Fruit fly (Drosophila melanogaster): ENCODE data around the gene msk.

Gene msk

DNA sequence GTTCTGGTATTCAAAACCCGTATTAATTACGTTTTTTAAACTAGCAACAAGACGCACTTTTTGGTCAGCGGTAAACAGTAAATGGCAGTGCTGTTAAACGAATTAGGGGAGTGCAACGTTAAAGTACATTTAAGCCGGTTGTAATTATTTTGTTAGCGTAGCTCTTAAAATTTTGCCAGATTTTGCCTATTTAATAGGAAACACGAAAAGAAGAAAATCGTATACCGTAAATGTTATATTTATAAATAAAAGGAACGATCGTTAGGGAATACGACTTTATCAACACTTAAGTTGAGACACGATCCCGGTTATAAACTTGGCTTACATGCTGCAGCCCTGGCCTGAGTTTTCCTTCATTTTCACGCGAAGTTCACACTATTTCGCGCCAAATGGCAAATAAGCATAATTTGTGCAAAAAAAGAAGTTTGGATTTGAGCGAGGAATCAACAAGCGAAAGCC is 21.5 kb downstream of the msk start, which contains the start of the genes Setx and mus301 (continued):
- TF ChIP-seq esg (GFP tag; conservative IDR thresholded peaks at IDR 0.05) (peak; percentile 59), lbe (GFP tag; optimal IDR thresholded peaks at IDR 0.05) (peak; percentile 84), Adf1 (GFP tag; IDR thresholded peaks at IDR 0.05) (peak; percentile 41), CG12104 (GFP tag; optimal IDR thresholded peaks at IDR 0.05) (peak; percentile 66)

DNA sequence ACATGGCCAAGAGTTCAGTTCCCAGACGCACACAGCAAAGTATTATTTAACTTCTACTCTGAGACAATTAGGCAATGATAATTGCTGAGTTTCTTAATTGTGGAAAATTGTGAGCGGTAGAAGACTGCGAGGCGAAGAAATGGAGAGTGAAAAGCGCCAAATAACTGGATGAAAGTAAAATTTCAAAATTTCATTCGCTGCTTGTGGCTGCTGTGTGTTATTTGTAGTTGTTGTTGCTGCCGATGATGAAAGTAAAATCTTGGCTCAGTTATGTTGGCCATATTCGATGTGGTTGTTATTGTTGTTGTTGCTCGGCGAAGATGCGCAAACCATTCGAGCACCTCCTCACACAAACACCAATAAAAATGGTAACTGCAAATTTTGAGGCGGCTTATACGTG is 34.3 kb downstream of the msk start:
- TF ChIP-seq CG18011 (GFP tag; optimal IDR thresholded peaks at IDR 0.05) (no peak), sens (GFP tag) (no peak), Max (GFP tag; optimal IDR thresholded peaks at IDR 0.05) (no peak), Blimp-1 (GFP tag; optimal IDR thresholded peaks at IDR 0.05) (peak; percentile 51)

DNA sequence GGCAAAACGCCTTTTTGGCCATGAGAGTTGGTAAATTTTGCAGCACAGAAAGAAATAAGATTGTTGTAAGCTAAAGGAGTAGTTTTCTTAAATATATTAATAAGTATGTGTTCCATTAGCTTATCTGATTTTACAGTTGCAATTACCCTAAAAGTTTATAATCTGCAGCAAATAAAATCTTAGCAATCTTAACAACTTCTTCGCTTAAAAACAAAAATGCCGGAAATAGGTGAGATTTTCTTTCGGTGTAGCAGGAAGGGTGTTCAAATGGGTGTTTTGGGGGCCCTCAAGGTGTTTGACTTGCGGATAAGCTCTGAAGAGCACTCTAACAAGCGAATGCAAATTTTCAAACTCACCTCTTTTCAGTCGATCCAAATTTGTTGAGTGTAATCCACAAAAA is 34.8 kb downstream of the msk start:
- TF ChIP-seq Ets65A (GFP tag), result peak; percentile 26
- peak; percentile 3 for TF ChIP-seq Sox102F (GFP tag; optimal IDR thresholded peaks at IDR 0.05)
- TF ChIP-seq CG10431 (GFP tag; optimal IDR thresholded peaks at IDR 0.05), result no peak

DNA sequence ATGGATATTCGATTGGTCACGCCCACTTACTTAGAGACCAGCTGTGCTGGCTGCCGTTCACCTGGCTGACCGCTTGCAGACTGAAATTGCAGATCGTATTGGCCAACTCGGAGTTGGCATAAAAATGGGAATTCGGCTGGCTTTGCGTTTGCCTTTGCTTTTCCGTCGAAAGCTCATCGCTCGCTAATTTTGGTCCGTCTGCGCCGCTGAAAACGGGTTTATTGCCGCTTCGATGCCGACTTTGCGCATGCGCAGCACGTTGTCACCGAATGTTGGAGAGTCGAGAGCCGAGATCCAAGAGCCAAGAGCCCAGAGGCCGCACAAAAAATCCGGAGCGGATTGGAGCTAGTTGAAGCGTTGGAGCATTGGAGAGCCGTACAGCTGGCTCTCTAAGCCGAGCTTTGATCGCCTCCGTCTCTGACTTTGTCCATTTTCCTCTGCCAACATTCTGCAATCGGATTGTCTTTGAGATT is 35.8 kb downstream of the msk start, which contains the start of gene CG13676:
TSS of gene CG13676 (minus strand) at position 87 of the 473 bp plus-strand sequence.
- TF ChIP-seq CG13287 (GFP tag; IDR thresholded peaks at IDR 0.05; ENCODE audit: partially characterized antibody) (peak; percentile 36), CG10543 (GFP tag; optimal IDR thresholded peaks at IDR 0.05) (peak; percentile 40), p53 (GFP tag; optimal IDR thresholded peaks at IDR 0.05) (no peak), Ets65A (GFP tag) (peak; percentile 35), corto (GFP tag; optimal IDR thresholded peaks at IDR 0.05) (peak; percentile 66), vvl (GFP tag; IDR thresholded peaks at IDR 0.05) (0 out of 2 replicates have a peak, but pooled peaks have one; percentile 41), CG12769 (tag; optimal IDR thresholded peaks at IDR 0.05) (peak; percentile 58), sens (GFP tag) (peak; percentile 24), CkIIα-i1 (GFP tag; IDR thresholded peaks at IDR 0.05) (no peak), ATbp (GFP tag; optimal IDR thresholded peaks at IDR 0.05) (peak; percentile 13), NC2α (GFP tag; optimal IDR thresholded peaks at IDR 0.05) (no peak), Nf-YC (tag; optimal IDR thresholded peaks at IDR 0.05) (peak; percentile 34), rib (GFP tag; IDR thresholded peaks at IDR 0.05) (peak; percentile 44; the same call in 1 of the 2 replicates), Deaf1 (tag; optimal IDR thresholded peaks at IDR 0.05) (peak; percentile 45), abd-A (tag; optimal IDR thresholded peaks at IDR 0.05) (peak; percentile 4), Dll (GFP tag; IDR thresholded peaks at IDR 0.05; ENCODE audit: partially characterized antibody) (0 out of 4 replicates have a peak, but pooled peaks have one; percentile 16), nom (GFP tag; optimal IDR thresholded peaks at IDR 0.05) (peak; percentile 12), Six4 (GFP tag; optimal IDR thresholded peaks at IDR 0.05) (no peak), CG12299 (tag; optimal IDR thresholded peaks at IDR 0.05) (no peak), sob (GFP tag; IDR thresholded peaks at IDR 0.05) (no peak), sd (tag; optimal IDR thresholded peaks at IDR 0.05) (peak; percentile 20), ara (GFP tag; IDR thresholded peaks at IDR 0.05) (no peak), Adf1 (GFP tag; IDR thresholded peaks at IDR 0.05) (peak; percentile 45; the same call in 1 of the 2 replicates), so (GFP tag; IDR thresholded peaks at IDR 0.05) (0 out of 3 replicates have a peak, but pooled peaks have one; percentile 11), oc (tag; optimal IDR thresholded peaks at IDR 0.05) (peak; percentile 54), chinmo (GFP tag; IDR thresholded peaks at IDR 0.05; ENCODE audit: partially characterized antibody) (peak; percentile 91; the same call in 2 of the 4 replicates), CG3065 (GFP tag; optimal IDR thresholded peaks at IDR 0.05) (no peak), pho (GFP tag; optimal IDR thresholded peaks at IDR 0.05) (no peak), lbe (GFP tag; optimal IDR thresholded peaks at IDR 0.05) (no peak), unc-4 (GFP tag; IDR thresholded peaks at IDR 0.05; ENCODE audit: partially characterized antibody) (0 out of 2 replicates have a peak, but pooled peaks have one; percentile 26), CG34224 (GFP tag; IDR thresholded peaks at IDR 0.05; ENCODE audit: partially characterized antibody) (peak; percentile 49; the same call in 2 of the 3 replicates), hbn (GFP tag; IDR thresholded peaks at IDR 0.05; ENCODE audit: partially characterized antibody) (peak; percentile 34; the same call in 1 of the 2 replicates), Dbx (GFP tag; IDR thresholded peaks at IDR 0.05) (0 out of 3 replicates have a peak, but pooled peaks have one; percentile 13), CG9609 (GFP tag; optimal IDR thresholded peaks at IDR 0.05) (no peak), row (GFP tag; IDR thresholded peaks at IDR 0.05) (0 out of 3 replicates have a peak, but pooled peaks have one; percentile 8), CG34422 (GFP tag; IDR thresholded peaks at IDR 0.05) (0 out of 3 replicates have a peak, but pooled peaks have one; percentile 27)

Measured in whole organism, embryonic.